Fruit fly (Drosophila melanogaster) whole organism, pupa: ENCODE measurements around the gene CG43083.

Experiments
- CG10348 ChIP-seq: fragments of 200-800 bp; sonication (Bioruptor generic); IDR thresholded peaks from 2 replicates; pipeline ENCODE4 v1.3.6; 2022; ENCODE audit warnings: missing biosample characterization, missing genetic modification characterization
- CG12605 ChIP-seq: fragments of 200-800 bp; sonication (Bioruptor generic); IDR thresholded peaks from 2 replicates; pipeline ENCODE4 v1.3.6; 2022; ENCODE audit warnings: missing biosample characterization, missing genetic modification characterization
- CG15710 ChIP-seq: fragments of 200-800 bp; sonication (Bioruptor generic); optimal IDR thresholded peaks from 2 replicates; lab custom pipeline; 2018; ENCODE audit warnings: missing biosample characterization, mild to moderate bottlenecking, missing genetic modification characterization, moderate library complexity
- CG32121 ChIP-seq: fragments of 200-800 bp; sonication (Bioruptor generic); IDR thresholded peaks from 2 replicates; pipeline ENCODE4 v1.3.6; 2022; ENCODE audit warnings: missing biosample characterization, missing genetic modification characterization
- CG34367 ChIP-seq: fragments of 200-800 bp; sonication (Bioruptor generic); optimal IDR thresholded peaks from 2 replicates; lab custom pipeline; 2018; ENCODE audit warnings: missing biosample characterization, mild to moderate bottlenecking, missing genetic modification characterization
- CG8159 ChIP-seq: fragments of 200-800 bp; sonication (Bioruptor generic); optimal IDR thresholded peaks from 3 replicates; lab custom pipeline; 2018; ENCODE audit warnings: missing biosample characterization, mild to moderate bottlenecking, missing genetic modification characterization, moderate library complexity
- CG8301 ChIP-seq: fragments of 200-800 bp; sonication (Bioruptor generic); optimal IDR thresholded peaks from 2 replicates; lab custom pipeline; 2018; ENCODE audit warnings: missing biosample characterization, mild to moderate bottlenecking, missing genetic modification characterization
- CG9948 ChIP-seq: fragments of 200-800 bp; sonication (Bioruptor generic); optimal IDR thresholded peaks from 2 replicates; lab custom pipeline; 2018; ENCODE audit warnings: missing biosample characterization, mild to moderate bottlenecking, missing genetic modification characterization, moderate library complexity
- EcR ChIP-seq: fragments of 200-800 bp; sonication (Bioruptor generic); optimal IDR thresholded peaks from 3 replicates; lab custom pipeline; 2019; ENCODE audit warnings: missing biosample characterization, missing genetic modification characterization, mild to moderate bottlenecking, moderate library complexity, missing genetic modification reagents
- Ets98B ChIP-seq: fragments of 200-800 bp; sonication (Bioruptor generic); IDR thresholded peaks from 2 replicates; pipeline ENCODE4 v1.3.6; 2022; ENCODE audit warnings: missing biosample characterization, missing genetic modification characterization
- Pif1B ChIP-seq: fragments of 200-800 bp; sonication (Bioruptor generic); optimal IDR thresholded peaks from 3 replicates; lab custom pipeline; 2016; ENCODE audit warnings: missing biosample characterization, missing genetic modification characterization
- fd96Ca ChIP-seq: fragments of 200-800 bp; sonication (Bioruptor generic); IDR thresholded peaks from 3 replicates; pipeline ENCODE4 v1.3.6; 2022; ENCODE audit warnings: missing biosample characterization, missing genetic modification characterization
- gl ChIP-seq: fragments of 200-800 bp; sonication (Bioruptor generic); optimal IDR thresholded peaks from 2 replicates; lab custom pipeline; 2018; ENCODE audit warnings: missing biosample characterization, mild to moderate bottlenecking, missing genetic modification characterization
- rn ChIP-seq: fragments of 200-800 bp; sonication (Bioruptor generic); IDR thresholded peaks from 2 replicates; pipeline ENCODE4 v1.3.6; 2022; ENCODE audit warnings: missing biosample characterization, missing genetic modification characterization

- no peak for TF ChIP-seq rn (GFP tag; lab: Robert Waterston, UW)
- no peak for TF ChIP-seq fd96Ca (GFP tag; lab: Robert Waterston, UW)
- TF ChIP-seq CG12605 (GFP tag; lab: Robert Waterston, UW): no peak
- no peak for TF ChIP-seq EcR (GFP tag; lab: Kevin White, UChicago)
- TF ChIP-seq Ets98B (GFP tag; lab: Robert Waterston, UW): no peak
- no peak for TF ChIP-seq CG32121 (GFP tag; lab: Robert Waterston, UW)
- TF ChIP-seq CG34367: no peak
- no peak for TF ChIP-seq Pif1B (GFP tag; lab: Kevin White, UChicago)
- TF ChIP-seq CG8301 (tag; lab: Kevin White, UChicago): no peak
- no peak for TF ChIP-seq CG10348
- TF ChIP-seq CG8159 (tag; lab: Kevin White, UChicago): no peak
- TF ChIP-seq CG15710 (tag; lab: Kevin White, UChicago): no peak
- TF ChIP-seq gl: no peak
- TF ChIP-seq CG9948 (tag; lab: Kevin White, UChicago): no peak
Observed at dm6 chr3L:15679420-15679819, 31.0 kb downstream of the CG43083 start, which contains the start of gene CG7304.
